Worm (Caenorhabditis elegans) whole organism, late embryonic: ENCODE results near the gene F13A2.2.

Source experiments
- hlh-6 ChIP-seq: sonication (generic microtip); optimal IDR thresholded peaks from 2 replicates; lab custom pipeline; 2016; ENCODE audit warnings: missing genotype, missing genetic modification characterization, missing compliant biosample characterization
- nhr-11 ChIP-seq: fragments of 150-350 bp; optimal IDR thresholded peaks from 2 replicates; lab custom pipeline; 2014; ENCODE audit warnings: missing biosample characterization, missing genetic modification characterization
- sox-4 ChIP-seq: sonication (generic microtip); optimal IDR thresholded peaks from 2 replicates; lab custom pipeline; 2017; ENCODE audit warnings: mild to moderate bottlenecking, missing genetic modification characterization, inconsistent platforms, missing compliant biosample characterization

DNA sequence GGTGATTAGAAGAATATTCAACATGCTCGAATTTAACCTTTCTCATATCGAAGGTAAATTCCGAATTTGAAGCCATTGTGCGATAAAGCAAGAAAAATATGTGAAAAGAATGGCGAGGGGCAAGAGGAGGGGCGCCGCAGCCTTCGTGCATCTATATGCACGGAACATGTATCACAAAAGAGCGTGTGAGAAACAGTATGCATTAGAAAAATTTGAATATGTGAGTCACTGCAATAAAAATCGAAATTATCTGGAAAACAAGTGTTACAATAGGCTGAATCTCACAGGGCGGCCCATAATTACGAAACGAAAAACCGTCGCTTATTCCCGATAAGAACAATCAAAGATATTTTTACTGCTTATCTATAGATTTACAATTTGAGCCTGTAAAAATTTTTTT is 17.5 kb upstream of the F13A2.2 start, which contains the start of gene F13A2.5:
- no peak for TF ChIP-seq nhr-11 (tag; lab: Kevin White, UChicago)
- no peak for TF ChIP-seq hlh-6
- TF ChIP-seq sox-4: no peak
